Worm (Caenorhabditis elegans): Measurements from ENCODE around the gene fntb-1.
A peak's percentile ranks its signal among the peaks of the same experiment; 100 is the strongest.

fntb-1 gene

ce11 chrV:14409905-14410304 lies 37.5 kb upstream of the fntb-1 start:
- TF ChIP-seq ceh-62 (tag; optimal IDR thresholded peaks at IDR 0.05) (no peak), ZK337.2 (GFP tag; IDR thresholded peaks at IDR 0.05) (no peak), lin-29 (GFP tag; IDR thresholded peaks at IDR 0.05) (no peak), daf-16 (GFP tag; optimal IDR thresholded peaks at IDR 0.05) (no peak), daf-16 (tag; optimal IDR thresholded peaks at IDR 0.05) (peak; percentile 86), ztf-7 (tag; optimal IDR thresholded peaks at IDR 0.05) (peak; percentile 21), zip-2 (tag; optimal IDR thresholded peaks at IDR 0.05) (peak; percentile 39), fkh-10 (GFP tag; optimal IDR thresholded peaks at IDR 0.05) (no peak)

DNA sequence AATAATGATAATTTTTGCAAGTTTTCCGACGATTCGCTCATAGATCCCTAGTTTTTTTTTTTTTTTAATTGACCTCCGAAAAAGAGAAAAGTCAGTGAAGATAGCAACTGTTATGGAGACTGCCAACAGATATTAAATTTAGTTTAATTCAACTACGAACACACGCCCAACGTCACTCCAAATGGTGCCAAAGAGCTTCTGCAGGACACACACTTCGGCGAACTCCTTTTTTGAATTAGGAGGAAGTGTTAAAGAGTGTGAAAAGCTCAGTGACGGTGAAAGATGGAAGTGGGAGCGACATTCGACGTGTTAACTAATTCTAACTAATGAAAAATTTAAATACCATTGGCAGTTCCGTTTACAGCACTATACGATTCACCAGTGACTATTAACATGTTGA lies 35.5 kb upstream of the fntb-1 start:
- TF ChIP-seq lin-38 (GFP tag; IDR thresholded peaks at IDR 0.05) (peak; percentile 35; the same call in 1 of the 2 replicates), ztf-11 (tag; optimal IDR thresholded peaks at IDR 0.05) (no peak), mes-2 (tag; optimal IDR thresholded peaks at IDR 0.05; ENCODE audit: poor library complexity, severe bottlenecking) (peak; percentile 35), lim-7 (GFP tag; IDR thresholded peaks at IDR 0.05) (0 out of 2 replicates have a peak, but pooled peaks have one; percentile 45), ama-1 (optimal IDR thresholded peaks at IDR 0.05) (peak; percentile 45), F37D6.2 (tag; optimal IDR thresholded peaks at IDR 0.05) (no peak), arid-1 (GFP tag; conservative IDR thresholded peaks at IDR 0.05) (0 out of 2 replicates have a peak, but pooled peaks have one; percentile 40)

DNA sequence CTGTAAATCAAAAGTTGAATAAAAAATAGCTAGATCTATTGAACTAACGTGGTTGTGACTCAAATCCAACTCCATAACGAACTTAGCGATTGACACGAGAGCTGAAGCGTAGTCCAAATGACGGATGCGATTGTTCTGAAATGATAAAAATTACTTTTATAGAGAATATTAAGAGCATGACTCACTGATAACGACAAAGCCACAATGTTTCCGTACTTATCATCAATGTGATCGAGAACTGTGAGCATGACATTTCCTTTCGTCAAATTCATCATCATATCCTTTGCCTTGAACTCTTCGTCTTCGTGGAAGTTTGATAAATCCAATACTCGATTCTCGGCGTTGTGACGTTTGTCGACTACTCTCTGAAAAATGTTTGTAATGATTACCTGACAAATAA lies 33.4 kb upstream of the fntb-1 start:
- peak; percentile 14 for TF ChIP-seq hlh-30 (tag; optimal IDR thresholded peaks at IDR 0.05; ENCODE audit: insufficient read depth)
- no peak for TF ChIP-seq mep-1 (tag; optimal IDR thresholded peaks at IDR 0.05)
- peak; percentile 8 for TF ChIP-seq hlh-11 (tag; optimal IDR thresholded peaks at IDR 0.05)
- peak; percentile 81 for TF ChIP-seq nhr-6 (tag; optimal IDR thresholded peaks at IDR 0.05)
- peak; percentile 66 for TF ChIP-seq dmd-6 (GFP tag; IDR thresholded peaks at IDR 0.05)
- peak; percentile 61 for TF ChIP-seq dve-1 (tag; optimal IDR thresholded peaks at IDR 0.05; ENCODE audit: insufficient read depth)
- TF ChIP-seq pqm-1 (tag; optimal IDR thresholded peaks at IDR 0.05) = peak; percentile 81
- TF ChIP-seq lin-15B (tag; optimal IDR thresholded peaks at IDR 0.05) = no peak
- peak; percentile 55 for TF ChIP-seq nhr-28 (tag; optimal IDR thresholded peaks at IDR 0.05)

DNA sequence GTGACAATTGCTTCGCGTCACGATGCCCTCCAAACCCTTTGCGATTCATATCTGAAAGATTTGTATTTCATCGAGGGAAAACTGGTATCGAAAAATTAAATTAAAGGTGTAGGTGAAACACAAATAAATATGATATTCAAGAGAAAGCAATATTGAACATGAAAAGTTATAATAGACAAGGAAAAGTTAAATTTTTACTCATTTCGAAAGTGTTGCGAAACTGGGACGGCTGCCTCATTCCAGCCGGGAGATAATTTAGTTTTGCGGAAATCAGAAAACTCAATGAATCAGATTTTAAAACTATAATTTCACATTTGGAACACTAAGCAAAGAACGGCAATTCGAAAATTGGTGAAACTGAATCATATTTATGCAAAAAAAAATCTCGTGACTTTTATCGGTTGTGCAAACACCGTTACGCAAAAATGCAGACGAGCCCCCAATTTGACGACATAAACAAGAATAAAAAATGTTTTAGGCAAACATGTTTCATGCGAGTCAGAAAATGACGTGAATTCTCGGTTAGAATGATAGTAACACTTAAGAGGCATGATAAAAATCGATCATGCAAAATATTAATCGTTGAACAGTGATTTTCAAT lies 32.4 kb upstream of the fntb-1 start, which contains the start of the genes nxf-1 and C15H11.11:
Gene nxf-1 (minus strand): TSS at position 51 of the 601 bp plus-strand sequence.
Gene C15H11.11 (plus strand): TSS at position 536 of the 601 bp plus-strand sequence.
- peak; percentile 62; the same call in 1 of the 2 replicates for TF ChIP-seq lin-1 (GFP tag; IDR thresholded peaks at IDR 0.05)
- peak; percentile 40 for TF ChIP-seq nhr-48 (tag; optimal IDR thresholded peaks at IDR 0.05)
- peak; percentile 14 for TF ChIP-seq rbr-2 (tag; optimal IDR thresholded peaks at IDR 0.05)
- peak; percentile 33 for TF ChIP-seq pqm-1 (tag; optimal IDR thresholded peaks at IDR 0.05)
- peak; percentile 76 for TF ChIP-seq nhr-77 (tag; optimal IDR thresholded peaks at IDR 0.05)
- TF ChIP-seq php-3 (GFP tag; IDR thresholded peaks at IDR 0.05) = peak; percentile 75; the same call in 1 of the 2 replicates
- no peak for TF ChIP-seq daf-19 (GFP tag; conservative IDR thresholded peaks at IDR 0.05)
- peak; percentile 58; the same call in 1 of the 2 replicates for TF ChIP-seq arid-1 (GFP tag; conservative IDR thresholded peaks at IDR 0.05)
- TF ChIP-seq lsy-2 (tag; optimal IDR thresholded peaks at IDR 0.05) = peak in 1 of 2 experiments; percentile 82
- TF ChIP-seq dmd-6 (GFP tag; IDR thresholded peaks at IDR 0.05) = peak; percentile 81
- TF ChIP-seq mes-2 (tag; optimal IDR thresholded peaks at IDR 0.05; ENCODE audit: poor library complexity, severe bottlenecking) = peak; percentile 76
- TF ChIP-seq mep-1 (tag; optimal IDR thresholded peaks at IDR 0.05) = peak; percentile 78
- peak; percentile 81 for TF ChIP-seq T20F7.1 (GFP tag; optimal IDR thresholded peaks at IDR 0.05)
- TF ChIP-seq nhr-102 (tag; optimal IDR thresholded peaks at IDR 0.05) = peak; percentile 72
- TF ChIP-seq fos-1 (tag; optimal IDR thresholded peaks at IDR 0.05) = no peak
- peak; percentile 60 for TF ChIP-seq T26A8.4 (GFP tag; IDR thresholded peaks at IDR 0.05)
- TF ChIP-seq gei-8 (GFP tag; optimal IDR thresholded peaks at IDR 0.05) = no peak
- TF ChIP-seq ceh-82 (tag; optimal IDR thresholded peaks at IDR 0.05) = no peak
- peak; percentile 84 for TF ChIP-seq hlh-11 (tag; optimal IDR thresholded peaks at IDR 0.05)
- TF ChIP-seq snpc-4 (tag; optimal IDR thresholded peaks at IDR 0.05) = no peak
- TF ChIP-seq Y48G9A.11 (GFP tag; IDR thresholded peaks at IDR 0.05) = no peak
- peak; percentile 68 for TF ChIP-seq dpl-1 (GFP tag; optimal IDR thresholded peaks at IDR 0.05)
- peak; percentile 74 for TF ChIP-seq ztf-7 (tag; optimal IDR thresholded peaks at IDR 0.05)
- no peak for TF ChIP-seq ztf-11 (tag; optimal IDR thresholded peaks at IDR 0.05)
- peak; percentile 49 for TF ChIP-seq ama-1 (optimal IDR thresholded peaks at IDR 0.05)
- no peak for TF ChIP-seq ces-1 (GFP tag; optimal IDR thresholded peaks at IDR 0.05)
- no peak for TF ChIP-seq jun-1 (tag; optimal IDR thresholded peaks at IDR 0.05)
- peak; percentile 43; the same call in 1 of the 2 replicates for TF ChIP-seq hmg-1.1 (GFP tag; IDR thresholded peaks at IDR 0.05)
- TF ChIP-seq unc-62 (GFP tag; optimal IDR thresholded peaks at IDR 0.05 in 1 of 2) = no peak
- TF ChIP-seq unc-62 (tag; optimal IDR thresholded peaks at IDR 0.05) = no peak
